Fruit fly (Drosophila melanogaster) whole organism, embryonic: Measurements from ENCODE around the gene CG8419.
A peak's percentile ranks its signal among the peaks of the same experiment; 100 is the strongest.

ENCODE experiments used
- Asciz ChIP-seq: fragments of 200-800 bp; sonication (Bioruptor generic); optimal IDR thresholded peaks from 2 replicates; lab custom pipeline; 2017; ENCODE audit warnings: missing biosample characterization, mild to moderate bottlenecking, missing genetic modification characterization, missing genetic modification reagents
- Atf6 ChIP-seq: fragments of 200-800 bp; sonication (Bioruptor generic); IDR thresholded peaks from 2 replicates; pipeline ENCODE4 v1.3.6; 2022; ENCODE audit warnings: missing biosample characterization, missing genetic modification characterization
- BtbVII ChIP-seq: fragments of 200-800 bp; sonication (Bioruptor generic); optimal IDR thresholded peaks from 3 replicates; lab custom pipeline; 2017; ENCODE audit warnings: missing biosample characterization, mild to moderate bottlenecking, missing genetic modification characterization
- Bteb2 ChIP-seq: fragments of 200-800 bp; sonication (Bioruptor generic); optimal IDR thresholded peaks from 2 replicates; lab custom pipeline; 2016; ENCODE audit warnings: missing biosample characterization, missing genetic modification characterization
- CG10147 ChIP-seq: fragments of 200-800 bp; sonication (Bioruptor generic); optimal IDR thresholded peaks from 2 replicates; lab custom pipeline; 2019; ENCODE audit warnings: missing biosample characterization, mild to moderate bottlenecking, missing genetic modification characterization, moderate library complexity
- CG10979 ChIP-seq: fragments of 200-800 bp; sonication (Bioruptor generic); optimal IDR thresholded peaks from 2 replicates; lab custom pipeline; 2018; ENCODE audit warnings: missing biosample characterization, mild to moderate bottlenecking, missing genetic modification characterization, moderate library complexity
- CG11093 ChIP-seq: fragments of 200-800 bp; sonication (Bioruptor generic); IDR thresholded peaks from 3 replicates; pipeline ENCODE4 v1.3.6; 2022; ENCODE audit warnings: missing biosample characterization, missing genetic modification characterization
- CG12155 ChIP-seq: fragments of 200-800 bp; sonication (Bioruptor generic); optimal IDR thresholded peaks from 3 replicates; lab custom pipeline; 2016; ENCODE audit warnings: missing biosample characterization, missing genetic modification characterization
- CG12769 ChIP-seq: fragments of 200-800 bp; sonication (Bioruptor generic); optimal IDR thresholded peaks from 2 replicates; lab custom pipeline; 2019; ENCODE audit warnings: missing biosample characterization, mild to moderate bottlenecking, missing genetic modification characterization, moderate library complexity
- CG15269 ChIP-seq: fragments of 200-800 bp; sonication (Bioruptor generic); optimal IDR thresholded peaks from 2 replicates; lab custom pipeline; 2018; ENCODE audit warnings: missing biosample characterization, mild to moderate bottlenecking, missing genetic modification characterization, moderate library complexity
- CG1529 ChIP-seq: fragments of 200-800 bp; sonication (Bioruptor generic); optimal IDR thresholded peaks from 3 replicates; lab custom pipeline; 2018; ENCODE audit warnings: missing biosample characterization, missing genetic modification characterization
- CG15696 ChIP-seq: fragments of 200-800 bp; sonication (Bioruptor generic); optimal IDR thresholded peaks from 2 replicates; lab custom pipeline; 2019; ENCODE audit warnings: missing biosample characterization, mild to moderate bottlenecking, missing genetic modification characterization, moderate library complexity
- CG1647 ChIP-seq: fragments of 200-800 bp; sonication (Bioruptor generic); optimal IDR thresholded peaks from 3 replicates; lab custom pipeline; 2016; ENCODE audit warnings: missing biosample characterization, missing genetic modification characterization
- CG17385 ChIP-seq: fragments of 200-800 bp; sonication (Bioruptor generic); optimal IDR thresholded peaks from 3 replicates; lab custom pipeline; 2018; ENCODE audit warnings: missing biosample characterization, mild to moderate bottlenecking, missing genetic modification characterization
- CG30403 ChIP-seq: fragments of 200-800 bp; sonication (Bioruptor generic); optimal IDR thresholded peaks from 3 replicates; lab custom pipeline; 2016; ENCODE audit warnings: missing biosample characterization, missing genetic modification characterization
- CG31388 ChIP-seq: fragments of 200-800 bp; sonication (Bioruptor generic); optimal IDR thresholded peaks from 2 replicates; lab custom pipeline; 2016; ENCODE audit warnings: missing biosample characterization, missing genetic modification characterization
- CG31441 ChIP-seq: fragments of 200-800 bp; sonication (Bioruptor generic); IDR thresholded peaks from 2 replicates; pipeline ENCODE4 v1.3.6; 2022; ENCODE audit warnings: missing biosample characterization, missing genetic modification characterization
- CG32772 ChIP-seq: fragments of 200-800 bp; sonication (Bioruptor generic); IDR thresholded peaks from 2 replicates; pipeline ENCODE4 v1.3.6; 2022; ENCODE audit warnings: missing biosample characterization, missing genetic modification characterization
- CG7745 ChIP-seq: fragments of 200-800 bp; sonication (Bioruptor generic); optimal IDR thresholded peaks from 2 replicates; lab custom pipeline; 2018; ENCODE audit warnings: missing biosample characterization, mild to moderate bottlenecking, missing genetic modification characterization, moderate library complexity
- CG7987 ChIP-seq: fragments of 200-800 bp; sonication (Bioruptor generic); optimal IDR thresholded peaks from 2 replicates; lab custom pipeline; 2018; ENCODE audit warnings: missing biosample characterization, mild to moderate bottlenecking, missing genetic modification characterization, moderate library complexity
- Dek ChIP-seq: fragments of 200-800 bp; sonication (Bioruptor generic); optimal IDR thresholded peaks from 3 replicates; lab custom pipeline; 2019; ENCODE audit warnings: missing biosample characterization, mild to moderate bottlenecking, missing genetic modification characterization, moderate library complexity
- Eip74EF ChIP-seq, 2 experiments: fragments of 200-800 bp in 1 of 2; fragments of >200 bp in 1 of 2; sonication (Bioruptor generic) in 1 of 2; optimal IDR thresholded peaks; 2 replicates each; lab custom pipeline; 2017 to 2019; ENCODE audit warnings: missing biosample characterization in 2 of 2, missing genetic modification characterization in 2 of 2, mild to moderate bottlenecking in 1 of 2, moderate library complexity in 1 of 2
- Hr39 ChIP-seq: fragments of >200 bp; optimal IDR thresholded peaks from 2 replicates; lab custom pipeline; 2017
- Hsf ChIP-seq: fragments of 200-800 bp; sonication (Bioruptor generic); optimal IDR thresholded peaks from 3 replicates; lab custom pipeline; 2016; ENCODE audit warnings: missing biosample characterization, missing genetic modification characterization
- Meics ChIP-seq: fragments of 200-800 bp; sonication (Bioruptor generic); optimal IDR thresholded peaks from 2 replicates; lab custom pipeline; 2017; ENCODE audit warnings: missing biosample characterization, mild to moderate bottlenecking, missing genetic modification characterization
- NC2α ChIP-seq: fragments of 200-800 bp; sonication (Bioruptor generic); optimal IDR thresholded peaks from 2 replicates; lab custom pipeline; 2016; ENCODE audit warnings: missing biosample characterization, missing genetic modification characterization
- Nf-YA ChIP-seq: fragments of 200-800 bp; sonication (Bioruptor generic); IDR thresholded peaks from 2 replicates; pipeline ENCODE4 v1.3.6; 2022; ENCODE audit warnings: missing biosample characterization, missing genetic modification characterization
- ac ChIP-seq: fragments of 200-800 bp; sonication (Bioruptor generic); optimal IDR thresholded peaks from 3 replicates; lab custom pipeline; 2017; ENCODE audit warnings: missing biosample characterization, mild to moderate bottlenecking, missing genetic modification characterization
- cas ChIP-seq: fragments of 200-800 bp; sonication (Bioruptor generic); IDR thresholded peaks from 2 replicates; pipeline ENCODE4 v1.3.6; 2022; ENCODE audit warnings: missing biosample characterization, missing genetic modification characterization
- caup ChIP-seq: fragments of 200-800 bp; sonication (Bioruptor generic); optimal IDR thresholded peaks from 3 replicates; lab custom pipeline; 2017; ENCODE audit warnings: missing biosample characterization, mild to moderate bottlenecking, missing genetic modification characterization, moderate library complexity; ENCODE audit not compliant: severe bottlenecking
- chif ChIP-seq, 2 experiments: fragments of 200-800 bp; sonication (Bioruptor generic); optimal IDR thresholded peaks; 3 replicates each; lab custom pipeline; 2016; ENCODE audit warnings: missing biosample characterization in 2 of 2, missing genetic modification characterization in 2 of 2
- ci ChIP-seq: fragments of 200-800 bp; sonication (Bioruptor generic); IDR thresholded peaks from 3 replicates; pipeline ENCODE4 v1.3.6; 2022; ENCODE audit warnings: missing biosample characterization, missing genetic modification characterization
- corto ChIP-seq: fragments of 200-800 bp; sonication (Bioruptor generic); optimal IDR thresholded peaks from 2 replicates; lab custom pipeline; 2016; ENCODE audit warnings: missing biosample characterization, mild to moderate bottlenecking, missing genetic modification characterization, moderate library complexity
- cwo ChIP-seq: fragments of 200-800 bp; sonication (Bioruptor generic); optimal IDR thresholded peaks from 3 replicates; lab custom pipeline; 2017; ENCODE audit warnings: missing biosample characterization, missing genetic modification characterization, mild to moderate bottlenecking, moderate library complexity, missing genetic modification reagents
- ewg ChIP-seq: fragments of 200-800 bp; sonication (Bioruptor generic); optimal IDR thresholded peaks from 3 replicates; lab custom pipeline; 2017; ENCODE audit warnings: mild to moderate bottlenecking, missing biosample characterization, missing genetic modification reagents, missing genetic modification characterization
- exex ChIP-seq: fragments of 200-800 bp; sonication (Bioruptor generic); optimal IDR thresholded peaks from 4 replicates; lab custom pipeline; 2018; ENCODE audit warnings: missing biosample characterization, mild to moderate bottlenecking, missing genetic modification characterization, moderate library complexity
- fru ChIP-seq: fragments of >200 bp; optimal IDR thresholded peaks from 2 replicates; lab custom pipeline; 2017
- gfzf ChIP-seq: fragments of 200-800 bp; sonication (Bioruptor generic); optimal IDR thresholded peaks from 2 replicates; lab custom pipeline; 2016; ENCODE audit warnings: missing biosample characterization, mild to moderate bottlenecking, missing genetic modification characterization, moderate library complexity
- kah ChIP-seq: fragments of 200-800 bp; sonication (Bioruptor generic); optimal IDR thresholded peaks from 2 replicates; lab custom pipeline; 2018; ENCODE audit warnings: missing biosample characterization, mild to moderate bottlenecking, missing genetic modification characterization
- ken ChIP-seq: fragments of 200-800 bp; sonication (Bioruptor generic); IDR thresholded peaks from 3 replicates; pipeline ENCODE4 v1.3.6; 2022; ENCODE audit warnings: missing biosample characterization, missing genetic modification characterization
- lab ChIP-seq: fragments of 200-800 bp; sonication (Bioruptor generic); optimal IDR thresholded peaks from 3 replicates; lab custom pipeline; 2017; ENCODE audit warnings: missing biosample characterization, missing genetic modification characterization, mild to moderate bottlenecking, moderate library complexity, missing genetic modification reagents
- lbe ChIP-seq: fragments of 200-800 bp; sonication (Bioruptor generic); optimal IDR thresholded peaks from 2 replicates; lab custom pipeline; 2016; ENCODE audit warnings: missing biosample characterization, mild to moderate bottlenecking, missing genetic modification characterization
- mirr ChIP-seq: fragments of 200-800 bp; sonication (Bioruptor generic); optimal IDR thresholded peaks from 3 replicates; lab custom pipeline; 2018; ENCODE audit warnings: missing biosample characterization, mild to moderate bottlenecking, missing genetic modification characterization
- mld ChIP-seq: fragments of 200-800 bp; sonication (Bioruptor generic); IDR thresholded peaks from 3 replicates; pipeline ENCODE4 v1.3.6; 2022; ENCODE audit warnings: missing biosample characterization, missing genetic modification characterization; ENCODE audit not compliant: partially characterized antibody
- org-1 ChIP-seq: fragments of 200-800 bp; sonication (Bioruptor generic); optimal IDR thresholded peaks from 2 replicates; lab custom pipeline; 2017; ENCODE audit warnings: missing biosample characterization, missing genetic modification characterization
- otp ChIP-seq: fragments of 200-800 bp; sonication (Bioruptor generic); IDR thresholded peaks from 3 replicates; pipeline ENCODE4, ENCODE4 v1.3.6; 2022; ENCODE audit warnings: missing biosample characterization, missing genetic modification characterization
- seq ChIP-seq: fragments of 200-800 bp; sonication (Bioruptor generic); IDR thresholded peaks from 2 replicates; pipeline ENCODE4 v1.3.6; 2022; ENCODE audit warnings: missing biosample characterization, missing genetic modification characterization
- sug ChIP-seq: fragments of 200-800 bp; optimal IDR thresholded peaks from 2 replicates; lab custom pipeline; 2019; ENCODE audit warnings: missing biosample characterization, mild to moderate bottlenecking, missing genetic modification characterization, moderate library complexity
- usp ChIP-seq: fragments of >200 bp; optimal IDR thresholded peaks from 2 replicates; lab custom pipeline; 2017; ENCODE audit warnings: missing biosample characterization, missing genetic modification characterization
- vvl ChIP-seq: fragments of 200-800 bp; sonication (Bioruptor generic); IDR thresholded peaks from 2 replicates; pipeline ENCODE4 v1.3.6; 2022; ENCODE audit warnings: missing biosample characterization, missing genetic modification characterization
- zen2 ChIP-seq: fragments of 200-800 bp; sonication (Bioruptor generic); IDR thresholded peaks from 3 replicates; pipeline ENCODE4 v1.3.6; 2022; ENCODE audit warnings: missing biosample characterization, missing genetic modification characterization; ENCODE audit not compliant: partially characterized antibody

The CG8419 gene

dm6 chr2L:8232389-8232788, 26.4 kb downstream of the CG8419 start (continued):
- peak in 1 of 2 experiments; percentile 6 for TF ChIP-seq chif (GFP tag; optimal IDR thresholded peaks at IDR 0.05; lab: Kevin White, UChicago)
- no peak for TF ChIP-seq ac
- 0 out of 2 replicates have a peak, but pooled peaks have one; percentile 15 for TF ChIP-seq Atf6
- TF ChIP-seq seq (GFP tag; lab: Robert Waterston, UW): no peak
- no peak for TF ChIP-seq CG15696 (tag; lab: Kevin White, UChicago)
- no peak for TF ChIP-seq cas (GFP tag; lab: Robert Waterston, UW)
- TF ChIP-seq ken (GFP tag; lab: Robert Waterston, UW): 0 out of 3 replicates have a peak, but pooled peaks have one; percentile 36
- no peak for TF ChIP-seq CG12155 (GFP tag; lab: Kevin White, UChicago)
- TF ChIP-seq usp (GFP tag; lab: Kevin White, UChicago): no peak
- no peak for TF ChIP-seq org-1 (GFP tag; lab: Kevin White, UChicago)
- TF ChIP-seq lbe (GFP tag; lab: Kevin White, UChicago): no peak
- TF ChIP-seq CG32772 (GFP tag; lab: Robert Waterston, UW): no peak
- no peak for TF ChIP-seq Dek (tag; lab: Kevin White, UChicago)
- TF ChIP-seq Hsf: no peak
- no peak for TF ChIP-seq CG1529
- TF ChIP-seq CG12769 (tag; lab: Kevin White, UChicago): no peak
- no peak for TF ChIP-seq CG31441 (GFP tag; lab: Robert Waterston, UW)
- no peak for TF ChIP-seq otp (GFP tag; lab: Robert Waterston, UW)
- no peak for TF ChIP-seq CG31388 (GFP tag; lab: Kevin White, UChicago)
- TF ChIP-seq CG11093: no peak
- TF ChIP-seq CG10979: peak; percentile 26
- peak; percentile 55; the same call in 1 of the 3 replicates for TF ChIP-seq ci

- TF ChIP-seq caup (GFP tag; lab: Kevin White, UChicago) (peak; percentile 37), BtbVII (peak; percentile 30), cwo (GFP tag; lab: Kevin White, UChicago) (peak; percentile 60), Nf-YA (no peak), kah (GFP tag; lab: Kevin White, UChicago) (no peak), vvl (GFP tag; lab: Robert Waterston, UW) (peak; percentile 77), CG7987 (GFP tag; lab: Kevin White, UChicago) (peak; percentile 23), sug (tag; lab: Kevin White, UChicago) (peak; percentile 22), CG12769 (tag; lab: Kevin White, UChicago) (peak; percentile 12), exex (tag; lab: Kevin White, UChicago) (peak; percentile 2), corto (GFP tag; lab: Kevin White, UChicago) (no peak), CG30403 (GFP tag; lab: Kevin White, UChicago) (no peak), Asciz (GFP tag; lab: Kevin White, UChicago) (peak; percentile 19), lab (peak; percentile 26), NC2α (GFP tag; lab: Kevin White, UChicago) (no peak), ewg (GFP tag; lab: Kevin White, UChicago) (no peak), CG7745 (tag; lab: Kevin White, UChicago) (no peak), Meics (GFP tag; lab: Kevin White, UChicago) (no peak), Eip74EF (GFP tag; optimal IDR thresholded peaks at IDR 0.05; lab: Kevin White, UChicago) (no peak), gfzf (GFP tag; lab: Kevin White, UChicago) (no peak), Hr39 (lab: Kevin White, UChicago) (no peak), mld (GFP tag; lab: Robert Waterston, UW) (no peak), CG17385 (GFP tag; lab: Kevin White, UChicago) (no peak), mirr (GFP tag; lab: Kevin White, UChicago) (peak; percentile 26), CG10147 (peak; percentile 3), fru (lab: Kevin White, UChicago) (no peak), CG15269 (tag; lab: Kevin White, UChicago) (peak; percentile 10), Bteb2 (GFP tag; lab: Kevin White, UChicago) (no peak), CG1647 (no peak), zen2 (GFP tag; lab: Robert Waterston, UW) (no peak)
Observed at dm6 chr2L:8233571-8233970, 27.6 kb downstream of the CG8419 start.
